Worm (Caenorhabditis elegans) whole organism, early embryonic: ENCODE data around the gene gly-3.
"Not testable (repeated sequence)": the region's sequence is repeated elsewhere in the genome, so short reads cannot be mapped to it uniquely, and the experiment has no call there.

Experiments used
- B0310.2 ChIP-seq: sonication (generic microtip); optimal IDR thresholded peaks from 2 replicates; lab custom pipeline; 2016; ENCODE audit warnings: mild to moderate bottlenecking, missing genetic modification characterization, missing compliant biosample characterization
- F13C5.2 ChIP-seq: sonication (generic microtip); optimal IDR thresholded peaks from 2 replicates; lab custom pipeline; 2017; ENCODE audit warnings: mild to moderate bottlenecking, missing genetic modification characterization, inconsistent platforms, missing compliant biosample characterization
- aly-1 ChIP-seq: sonication (generic microtip); optimal IDR thresholded peaks from 2 replicates; lab custom pipeline; 2016; ENCODE audit warnings: missing genetic modification characterization, missing compliant biosample characterization
- ama-1 ChIP-seq: fragments of 150-350 bp; optimal IDR thresholded peaks from 2 replicates; lab custom pipeline; 2014
- ceh-13 ChIP-seq: fragments of 200-800 bp; sonication (Bioruptor generic); optimal IDR thresholded peaks from 2 replicates; lab custom pipeline; 2018; ENCODE audit warnings: mild to moderate bottlenecking, missing genetic modification characterization, missing compliant biosample characterization
- ceh-36 ChIP-seq: sonication (generic microtip); optimal IDR thresholded peaks from 2 replicates; lab custom pipeline; 2016; ENCODE audit warnings: missing genetic modification characterization, inconsistent platforms, missing compliant biosample characterization
- ets-7 ChIP-seq: sonication (generic microtip); optimal IDR thresholded peaks from 2 replicates; lab custom pipeline; 2016; ENCODE audit warnings: missing genotype, missing genetic modification characterization, missing compliant biosample characterization
- flt-1 ChIP-seq: fragments of 200-800 bp; sonication (Bioruptor generic); IDR thresholded peaks from 2 replicates; pipeline ENCODE4 v1.3.6; 2022; ENCODE audit warnings: missing genetic modification characterization, missing compliant biosample characterization
- hmbx-1 ChIP-seq: sonication (generic microtip); optimal IDR thresholded peaks from 2 replicates; lab custom pipeline; 2016; ENCODE audit warnings: mild to moderate bottlenecking, missing genetic modification characterization, missing compliant biosample characterization
- hmg-4 ChIP-seq: fragments of 200-800 bp; sonication (Bioruptor generic); optimal IDR thresholded peaks from 2 replicates; lab custom pipeline; 2018; ENCODE audit warnings: mild to moderate bottlenecking, missing genetic modification characterization, missing compliant biosample characterization
- hnd-1 ChIP-seq: sonication (generic microtip); optimal IDR thresholded peaks from 2 replicates; lab custom pipeline; 2016; ENCODE audit warnings: missing genetic modification characterization, missing compliant biosample characterization
- pes-1 ChIP-seq: fragments of 200-800 bp; sonication (Bioruptor generic); IDR thresholded peaks from 2 replicates; pipeline ENCODE4 v1.3.6; 2022; ENCODE audit warnings: missing genetic modification reagents, missing genetic modification characterization, missing compliant biosample characterization
- scrt-1 ChIP-seq: fragments of 200-800 bp; sonication (Bioruptor generic); IDR thresholded peaks from 2 replicates; pipeline ENCODE4 v1.3.6; 2022; ENCODE audit warnings: missing genetic modification characterization, missing compliant biosample characterization
- sea-1 ChIP-seq: fragments of 200-800 bp; sonication (Bioruptor generic); conservative IDR thresholded peaks from 2 replicates; pipeline ENCODE4 v1.3.6; 2022; ENCODE audit warnings: missing genetic modification characterization, missing compliant biosample characterization
- tbx-11 ChIP-seq: fragments of 200-800 bp; sonication (Bioruptor generic); IDR thresholded peaks from 2 replicates; pipeline ENCODE4 v1.3.6; 2022; ENCODE audit warnings: missing genetic modification characterization, missing compliant biosample characterization
- tbx-37 ChIP-seq: fragments of 200-800 bp; sonication (Bioruptor generic); conservative IDR thresholded peaks from 2 replicates; pipeline ENCODE4 v1.3.6; 2022; ENCODE audit warnings: missing genetic modification reagents, missing genetic modification characterization, missing compliant biosample characterization
- tra-4 ChIP-seq: sonication (generic microtip); optimal IDR thresholded peaks from 2 replicates; lab custom pipeline; 2017; ENCODE audit warnings: missing genetic modification characterization, missing compliant biosample characterization

Gene gly-3

DNA sequence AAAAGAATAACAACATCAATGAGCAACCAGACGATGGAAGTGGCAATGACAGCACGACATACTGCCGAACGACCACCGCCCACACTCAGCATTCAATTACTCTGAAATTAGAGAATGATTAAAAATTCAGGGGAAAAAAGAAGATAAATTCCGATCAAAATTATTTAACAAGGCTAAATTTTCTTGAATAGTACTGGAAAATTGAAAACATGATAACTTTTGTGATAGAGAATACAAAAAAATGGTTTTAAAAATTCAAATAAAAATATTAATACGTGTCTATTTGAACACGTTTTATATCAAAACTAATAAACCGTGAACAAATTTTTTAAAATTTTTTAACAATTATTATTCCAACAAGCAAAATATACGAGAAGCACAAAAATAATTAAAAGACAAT, at the start of gene gly-3:
TSS of gene gly-3 (minus strand) at position 101 of the 400 bp plus-strand sequence.
- TF ChIP-seq F13C5.2 (tag; lab: Kevin White, UChicago) (no peak), hmg-4 (GFP tag; lab: Kevin White, UChicago) (no peak), B0310.2 (no peak), flt-1 (GFP tag; lab: Robert Waterston, UW) (no peak), ceh-13 (GFP tag; lab: Kevin White, UChicago) (no peak), ceh-36 (tag; lab: Kevin White, UChicago) (no peak), hnd-1 (tag; lab: Kevin White, UChicago) (no peak), aly-1 (tag; lab: Kevin White, UChicago) (no peak), tbx-37 (GFP tag; lab: Robert Waterston, UW) (no peak), tra-4 (no peak), hmbx-1 (tag; lab: Kevin White, UChicago) (no peak), ets-7 (tag; lab: Kevin White, UChicago) (no peak)

DNA sequence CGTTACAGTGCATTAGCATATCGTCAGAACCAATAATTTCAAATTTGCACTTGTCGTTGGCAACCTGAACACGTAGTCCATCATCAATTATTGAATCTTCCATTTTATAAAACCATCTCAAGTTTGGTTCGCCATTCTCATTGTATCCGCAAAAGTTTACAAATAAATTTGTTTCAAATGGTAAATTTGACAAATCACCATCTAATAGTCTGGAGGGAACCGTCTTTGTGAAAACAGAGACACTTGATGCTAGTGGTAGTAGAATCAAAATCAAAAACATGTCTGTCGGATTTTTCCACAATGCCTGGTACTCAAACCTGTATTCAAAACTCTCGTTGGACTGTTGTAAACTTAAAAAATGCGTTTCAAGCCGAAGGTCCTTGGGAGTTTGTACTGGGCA, 46.7 kb upstream of the gly-3 start, which contains the start of gene F54H12.2:
TSS of gene F54H12.2 (plus strand) at position 301 of the 400 bp plus-strand sequence.
- not testable (repeated sequence) for TF ChIP-seq ama-1; hmbx-1 (tag; lab: Kevin White, UChicago); hnd-1 (tag; lab: Kevin White, UChicago)

DNA sequence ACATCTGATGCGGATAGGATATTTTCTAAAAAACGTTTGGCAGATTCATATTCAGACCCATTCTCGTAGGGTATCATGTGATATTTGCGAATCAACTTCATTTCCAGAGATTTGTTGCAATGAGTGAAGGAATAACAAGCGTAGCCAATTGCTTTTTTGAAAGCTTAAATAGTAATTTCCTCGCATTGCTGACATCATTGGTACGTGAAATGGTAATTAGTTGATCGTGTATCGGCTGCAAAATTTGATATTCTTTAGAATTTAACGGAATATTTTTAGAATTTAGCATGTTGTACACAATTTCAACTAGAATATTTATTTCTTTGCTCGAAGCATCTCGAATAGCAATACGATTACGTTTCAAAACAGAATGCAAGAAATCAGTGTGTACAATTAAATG, 45.1 kb upstream of the gly-3 start, which contains the start of gene F54H12.4:
TSS of gene F54H12.4 (minus strand) at position 101 of the 400 bp plus-strand sequence.
- not testable (repeated sequence) for TF ChIP-seq B0310.2; tbx-37 (GFP tag; lab: Robert Waterston, UW); ama-1

- TF ChIP-seq ets-7 (tag; lab: Kevin White, UChicago); scrt-1 (GFP tag; lab: Robert Waterston, UW); tbx-11 (GFP tag; lab: Robert Waterston, UW): not testable (repeated sequence)
Observed at ce11 chrIII:7958922-7959609, 41.5 kb upstream of the gly-3 start, which contains the start of gene F54H12.10. Gene F54H12.10, minus strand, starts transcription at chrIII:7958972.

DNA sequence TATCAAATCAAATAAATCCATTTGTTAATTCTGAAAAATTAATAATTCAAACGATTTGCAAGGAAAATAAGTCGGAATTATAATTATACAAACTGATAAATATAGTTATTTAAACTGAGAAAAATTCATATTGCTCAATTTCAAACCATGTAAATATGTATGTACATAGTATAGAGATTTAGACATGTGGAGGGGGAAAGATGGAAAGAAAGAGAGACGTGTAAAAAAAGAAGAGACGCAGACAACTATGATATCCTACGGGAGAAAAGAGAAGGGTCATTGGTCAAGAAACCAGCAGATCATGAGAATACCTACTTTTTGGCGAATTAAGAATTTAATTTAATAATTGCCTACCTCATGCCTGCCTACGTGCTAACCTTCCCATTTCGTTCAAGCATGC, 40.5 kb upstream of the gly-3 start, which contains the start of gene C29E4.11:
TSS of gene C29E4.11 (minus strand) at position 30 of the 400 bp plus-strand sequence.
- no peak for TF ChIP-seq ama-1
- TF ChIP-seq aly-1 (tag; lab: Kevin White, UChicago), result no peak
- no peak for TF ChIP-seq ceh-36 (tag; lab: Kevin White, UChicago)
- TF ChIP-seq hnd-1 (tag; lab: Kevin White, UChicago), result no peak
- TF ChIP-seq F13C5.2 (tag; lab: Kevin White, UChicago), result no peak
- no peak for TF ChIP-seq pes-1
- no peak for TF ChIP-seq sea-1 (GFP tag; lab: Robert Waterston, UW)
- no peak for TF ChIP-seq tra-4
- no peak for TF ChIP-seq scrt-1 (GFP tag; lab: Robert Waterston, UW)
- TF ChIP-seq hmg-4 (GFP tag; lab: Kevin White, UChicago), result no peak
- TF ChIP-seq ets-7 (tag; lab: Kevin White, UChicago), result no peak
- TF ChIP-seq flt-1 (GFP tag; lab: Robert Waterston, UW), result no peak
- no peak for TF ChIP-seq hmbx-1 (tag; lab: Kevin White, UChicago)
- TF ChIP-seq tbx-11 (GFP tag; lab: Robert Waterston, UW), result no peak

ce11 chrIII:7956965-7957364, 39.4 kb upstream of the gly-3 start, which contains the start of gene C29E4.9:
Gene C29E4.9, minus strand, starts transcription at chrIII:7957065.
- TF ChIP-seq B0310.2, result no peak
- no peak for TF ChIP-seq ets-7 (tag; lab: Kevin White, UChicago)
- TF ChIP-seq tbx-37 (GFP tag; lab: Robert Waterston, UW), result no peak
- TF ChIP-seq hmbx-1 (tag; lab: Kevin White, UChicago), result no peak
- no peak for TF ChIP-seq aly-1 (tag; lab: Kevin White, UChicago)
- no peak for TF ChIP-seq ceh-36 (tag; lab: Kevin White, UChicago)
- no peak for TF ChIP-seq flt-1 (GFP tag; lab: Robert Waterston, UW)
- no peak for TF ChIP-seq hmg-4 (GFP tag; lab: Kevin White, UChicago)
- no peak for TF ChIP-seq pes-1
- TF ChIP-seq ceh-13 (GFP tag; lab: Kevin White, UChicago), result no peak
- TF ChIP-seq tbx-11 (GFP tag; lab: Robert Waterston, UW), result no peak
- TF ChIP-seq scrt-1 (GFP tag; lab: Robert Waterston, UW), result no peak
- TF ChIP-seq tra-4, result no peak
- no peak for TF ChIP-seq F13C5.2 (tag; lab: Kevin White, UChicago)
- no peak for TF ChIP-seq sea-1 (GFP tag; lab: Robert Waterston, UW)
- TF ChIP-seq hnd-1 (tag; lab: Kevin White, UChicago), result no peak
- TF ChIP-seq ama-1, result no peak

ce11 chrIII:7953208-7953607, 35.6 kb upstream of the gly-3 start, which contains the start of gene let-754:
Gene let-754, minus strand, starts transcription at chrIII:7953308.
- no peak for TF ChIP-seq scrt-1 (GFP tag; lab: Robert Waterston, UW)
- TF ChIP-seq hnd-1 (tag; lab: Kevin White, UChicago), result no peak
- no peak for TF ChIP-seq ceh-13 (GFP tag; lab: Kevin White, UChicago)
- TF ChIP-seq B0310.2, result no peak
- TF ChIP-seq flt-1 (GFP tag; lab: Robert Waterston, UW), result no peak
- TF ChIP-seq pes-1, result no peak
- TF ChIP-seq hmbx-1 (tag; lab: Kevin White, UChicago), result no peak
